Worm (Caenorhabditis elegans) whole organism, L3 larva: ENCODE results near the gene mrpl-46.
A peak's percentile ranks its signal among the peaks of the same experiment; 100 is the strongest.

Source experiments
- R02D3.7 ChIP-seq: fragments of 150-350 bp; optimal IDR thresholded peaks from 2 replicates; lab custom pipeline; 2014; ENCODE audit warnings: missing biosample characterization, missing genetic modification characterization
- ZK546.5 ChIP-seq: sonication (generic microtip); optimal IDR thresholded peaks from 2 replicates; lab custom pipeline; 2017; ENCODE audit warnings: missing biosample characterization, missing genetic modification characterization
- ama-1 ChIP-seq: fragments of 150-350 bp; optimal IDR thresholded peaks from 2 replicates; lab custom pipeline; 2018
- ceh-16 ChIP-seq: sonication (generic microtip); optimal IDR thresholded peaks from 2 replicates; lab custom pipeline; 2017; ENCODE audit warnings: missing biosample characterization, missing genetic modification characterization
- ceh-28 ChIP-seq: fragments of 150-350 bp; optimal IDR thresholded peaks from 2 replicates; lab custom pipeline; 2014; ENCODE audit warnings: missing biosample characterization, missing genetic modification reagents, missing genetic modification characterization
- ceh-9 ChIP-seq: sonication (generic microtip); optimal IDR thresholded peaks from 2 replicates; lab custom pipeline; 2018; ENCODE audit warnings: missing biosample characterization, missing genetic modification characterization
- daf-12 ChIP-seq: fragments of 150-350 bp; optimal IDR thresholded peaks from 2 replicates; lab custom pipeline; 2014; ENCODE audit warnings: missing biosample characterization, missing genetic modification reagents, missing genetic modification characterization
- egl-27 ChIP-seq: sonication (generic microtip); optimal IDR thresholded peaks from 4 replicates; lab custom pipeline; 2017; ENCODE audit warnings: missing biosample characterization, missing genetic modification reagents, missing genetic modification characterization
- elt-1 ChIP-seq: fragments of 150-350 bp; optimal IDR thresholded peaks from 2 replicates; lab custom pipeline; 2014; ENCODE audit warnings: missing biosample characterization, missing genetic modification characterization
- elt-2 ChIP-seq: sonication (generic microtip); optimal IDR thresholded peaks from 2 replicates; lab custom pipeline; 2016; ENCODE audit warnings: missing genetic modification reagents, mild to moderate bottlenecking, missing genetic modification characterization, missing compliant biosample characterization
- elt-3 ChIP-seq, 3 experiments: fragments of 150-350 bp in 1 of 3; sonication (generic microtip) in 2 of 3; optimal IDR thresholded peaks; 2 replicates in 2 of 3; 4 replicates in 1 of 3; lab custom pipeline; 2014 to 2017; ENCODE audit warnings: missing biosample characterization in 3 of 3, missing genetic modification characterization in 3 of 3
- eor-1 ChIP-seq, 2 experiments: fragments of 150-350 bp; optimal IDR thresholded peaks; 2 replicates each; lab custom pipeline; 2014 to 2018; ENCODE audit warnings: missing biosample characterization in 2 of 2, missing genetic modification characterization in 2 of 2
- fkh-2 ChIP-seq: fragments of 150-350 bp; optimal IDR thresholded peaks from 2 replicates; lab custom pipeline; 2014; ENCODE audit warnings: missing biosample characterization, missing genetic modification reagents, missing genetic modification characterization
- fos-1 ChIP-seq: fragments of 150-350 bp; optimal IDR thresholded peaks from 2 replicates; lab custom pipeline; 2014; ENCODE audit warnings: missing biosample characterization, missing genetic modification characterization
- hmg-11 ChIP-seq: sonication (generic microtip); optimal IDR thresholded peaks from 2 replicates; lab custom pipeline; 2016; ENCODE audit warnings: missing genetic modification characterization, missing compliant biosample characterization
- lin-15B ChIP-seq: fragments of 150-350 bp; optimal IDR thresholded peaks from 2 replicates; lab custom pipeline; 2014; ENCODE audit warnings: missing biosample characterization, missing genetic modification characterization
- lin-39 ChIP-seq: fragments of 150-350 bp; optimal IDR thresholded peaks from 2 replicates; lab custom pipeline; 2018; ENCODE audit warnings: missing biosample characterization, missing genetic modification reagents, missing genetic modification characterization
- mdl-1 ChIP-seq: fragments of 150-350 bp; optimal IDR thresholded peaks from 2 replicates; lab custom pipeline; 2014; ENCODE audit warnings: missing biosample characterization, missing genetic modification characterization
- nfya-1 ChIP-seq: sonication (generic microtip); optimal IDR thresholded peaks from 2 replicates; lab custom pipeline; 2017; ENCODE audit warnings: missing genetic modification characterization, mild to moderate bottlenecking, missing compliant biosample characterization, antibody characterized with exemption, moderate library complexity; ENCODE audit not compliant: insufficient read depth
- nhr-12 ChIP-seq: fragments of 150-350 bp; optimal IDR thresholded peaks from 2 replicates; lab custom pipeline; 2014; ENCODE audit warnings: missing biosample characterization, missing genetic modification characterization
- nhr-23 ChIP-seq: fragments of 150-350 bp; optimal IDR thresholded peaks from 2 replicates; lab custom pipeline; 2014; ENCODE audit warnings: missing biosample characterization, missing genetic modification reagents, missing genetic modification characterization
- nhr-25 ChIP-seq: sonication (generic microtip); optimal IDR thresholded peaks from 2 replicates; lab custom pipeline; 2017; ENCODE audit warnings: missing biosample characterization, missing genetic modification characterization
- nhr-77 ChIP-seq: fragments of 150-350 bp; optimal IDR thresholded peaks from 2 replicates; lab custom pipeline; 2014; ENCODE audit warnings: missing biosample characterization, missing genetic modification characterization
- pha-4 ChIP-seq: fragments of 150-350 bp; optimal IDR thresholded peaks from 2 replicates; lab custom pipeline; 2014; ENCODE audit warnings: missing biosample characterization, missing genetic modification reagents, missing genetic modification characterization
- pqm-1 ChIP-seq: fragments of 150-350 bp; optimal IDR thresholded peaks from 2 replicates; lab custom pipeline; 2017; ENCODE audit warnings: missing biosample characterization, missing genetic modification characterization, inconsistent platforms
- sea-2 ChIP-seq: fragments of 150-350 bp; sonication (generic microtip); optimal IDR thresholded peaks from 4 replicates; lab custom pipeline; 2014; ENCODE audit warnings: missing biosample characterization, missing genetic modification reagents, missing genetic modification characterization
- skn-1 ChIP-seq: fragments of 150-350 bp; optimal IDR thresholded peaks from 2 replicates; lab custom pipeline; 2014; ENCODE audit warnings: missing biosample characterization, missing genetic modification characterization
- snpc-4 ChIP-seq: fragments of 150-350 bp; optimal IDR thresholded peaks from 2 replicates; lab custom pipeline; 2014; ENCODE audit warnings: missing biosample characterization, missing genetic modification characterization
- unc-39 ChIP-seq: sonication (generic microtip); optimal IDR thresholded peaks from 4 replicates; lab custom pipeline; 2017; ENCODE audit warnings: missing biosample characterization, missing genetic modification characterization
- zag-1 ChIP-seq: fragments of 150-350 bp; optimal IDR thresholded peaks from 2 replicates; lab custom pipeline; 2014; ENCODE audit warnings: missing biosample characterization, missing genetic modification characterization
- ztf-4 ChIP-seq: fragments of 150-350 bp; optimal IDR thresholded peaks from 2 replicates; lab custom pipeline; 2014; ENCODE audit warnings: missing biosample characterization, missing genetic modification characterization

The mrpl-46 gene

ce11 chrIV:796521-797073 lies 4.0 kb upstream of the mrpl-46 start, which contains the start of the genes F56B3.11 and ech-5 (continued):
- TF ChIP-seq fkh-2 = no peak
- no peak for TF ChIP-seq elt-3 (tag; optimal IDR thresholded peaks at IDR 0.05; lab: Kevin White, UChicago)

ce11 chrIV:801162-801561 lies 544 bp downstream of the mrpl-46 start:
- no peak for TF ChIP-seq zag-1 (tag; lab: Kevin White, UChicago)
- TF ChIP-seq nhr-23 (tag; lab: Kevin White, UChicago) = no peak
- TF ChIP-seq nfya-1 = no peak
- TF ChIP-seq nhr-12 (tag; lab: Kevin White, UChicago) = no peak
- no peak for TF ChIP-seq nhr-77
- TF ChIP-seq elt-2 (tag; lab: Kevin White, UChicago) = no peak
- no peak for TF ChIP-seq ztf-4 (tag; lab: Kevin White, UChicago)
- no peak for TF ChIP-seq mdl-1
- no peak for TF ChIP-seq ceh-9

- no peak for TF ChIP-seq egl-27 (tag; lab: Kevin White, UChicago)
- no peak for TF ChIP-seq R02D3.7 (tag; lab: Kevin White, UChicago)
- TF ChIP-seq nhr-25 (tag; lab: Kevin White, UChicago) = no peak
- no peak for TF ChIP-seq pha-4
- no peak for TF ChIP-seq hmg-11 (tag; lab: Kevin White, UChicago)
- no peak for TF ChIP-seq zag-1 (tag; lab: Kevin White, UChicago)
- TF ChIP-seq daf-12 (tag; lab: Kevin White, UChicago) = no peak
- TF ChIP-seq pqm-1 (tag; lab: Kevin White, UChicago) = no peak
- no peak for TF ChIP-seq sea-2 (GFP tag; lab: Kevin White, UChicago)
- no peak for TF ChIP-seq elt-3 (tag; optimal IDR thresholded peaks at IDR 0.05; lab: Kevin White, UChicago)
- TF ChIP-seq ama-1 (lab: Kevin White, UChicago) = no peak
These were observed 4.2 kb downstream of the mrpl-46 start, which contains the start of gene Y55F3BL.4 for ce11 chrIV:804802-805201. Gene Y55F3BL.4 (plus strand): TSS chrIV:805102.

ce11 chrIV:805693-806092 lies 5.1 kb downstream of the mrpl-46 start:
- TF ChIP-seq pqm-1 (tag; lab: Kevin White, UChicago) = no peak
- TF ChIP-seq ztf-4 (tag; lab: Kevin White, UChicago) = no peak
- peak; percentile 70 for TF ChIP-seq ceh-28 (tag; lab: Kevin White, UChicago)
- no peak for TF ChIP-seq nhr-25 (tag; lab: Kevin White, UChicago)
- no peak for TF ChIP-seq ama-1 (lab: Kevin White, UChicago)

- TF ChIP-seq lin-39 (no peak), ama-1 (lab: Kevin White, UChicago) (no peak), lin-15B (tag; lab: Kevin White, UChicago) (peak; percentile 14)
These were observed 6.5 kb downstream of the mrpl-46 start, which contains the start of gene Y55F3BL.6 for ce11 chrIV:807027-807516. Gene Y55F3BL.6 (minus strand): TSS chrIV:807077.

ce11 chrIV:813341-813740 lies 12.7 kb downstream of the mrpl-46 start:
- TF ChIP-seq lin-15B (tag; lab: Kevin White, UChicago) = peak; percentile 43

ce11 chrIV:817879-818278 lies 17.3 kb downstream of the mrpl-46 start:
- TF ChIP-seq R02D3.7 (tag; lab: Kevin White, UChicago) (no peak), ceh-16 (tag; lab: Kevin White, UChicago) (no peak), daf-12 (tag; lab: Kevin White, UChicago) (no peak)

- no peak for TF ChIP-seq lin-39
- TF ChIP-seq fos-1 (tag; lab: Kevin White, UChicago) = no peak
- TF ChIP-seq snpc-4 = no peak
- no peak for TF ChIP-seq ZK546.5 (tag; lab: Kevin White, UChicago)
- TF ChIP-seq nhr-25 (tag; lab: Kevin White, UChicago) = no peak
- TF ChIP-seq eor-1 (tag; optimal IDR thresholded peaks at IDR 0.05; lab: Kevin White, UChicago) = no peak
- no peak for TF ChIP-seq skn-1
- no peak for TF ChIP-seq elt-1 (tag; lab: Kevin White, UChicago)
- TF ChIP-seq zag-1 (tag; lab: Kevin White, UChicago) = no peak
- no peak for TF ChIP-seq unc-39 (tag; lab: Kevin White, UChicago)
- TF ChIP-seq ceh-9 = no peak
These were observed 24.2 kb downstream of the mrpl-46 start, which contains the start of gene zipt-15 for ce11 chrIV:824854-825253. Gene zipt-15 (minus strand): TSS chrIV:824954.
